Worm (Caenorhabditis elegans) whole organism, young adult: ENCODE data around the gene rrc-1.

Experiments used
- B0035.1 ChIP-seq: sonication (generic microtip); optimal IDR thresholded peaks from 2 replicates; lab custom pipeline; 2016; ENCODE audit warnings: missing genetic modification characterization, mild to moderate bottlenecking, missing compliant biosample characterization, missing genotype, missing genetic modification reagents
- B0261.1 ChIP-seq: sonication (generic microtip); optimal IDR thresholded peaks from 2 replicates; lab custom pipeline; 2016; ENCODE audit warnings: mild to moderate bottlenecking, missing genetic modification characterization, moderate library complexity, missing compliant biosample characterization
- C06A6.2 ChIP-seq: fragments of 200-800 bp; sonication (Bioruptor generic); conservative IDR thresholded peaks from 2 replicates; pipeline ENCODE4 v1.3.6; 2022; ENCODE audit warnings: missing genetic modification characterization, missing compliant biosample characterization
- C17E4.6 ChIP-seq: fragments of 200-800 bp; sonication (Bioruptor generic); IDR thresholded peaks from 2 replicates; pipeline ENCODE4 v1.3.6; 2022; ENCODE audit warnings: missing genetic modification reagents, missing genetic modification characterization, missing compliant biosample characterization
- F10E7.11 ChIP-seq: sonication (generic microtip); optimal IDR thresholded peaks from 2 replicates; lab custom pipeline; 2017; ENCODE audit warnings: mild to moderate bottlenecking, missing genetic modification characterization, moderate library complexity, missing compliant biosample characterization
- F23B12.7 ChIP-seq: sonication (generic microtip); optimal IDR thresholded peaks from 2 replicates; lab custom pipeline; 2017; ENCODE audit warnings: missing genetic modification characterization, mild to moderate bottlenecking, missing compliant biosample characterization, antibody characterized with exemption, moderate library complexity; ENCODE audit not compliant: insufficient read depth
- F49E8.2 ChIP-seq: sonication (generic microtip); optimal IDR thresholded peaks from 3 replicates; lab custom pipeline; 2017; ENCODE audit warnings: missing genetic modification characterization, mild to moderate bottlenecking, missing compliant biosample characterization, antibody characterized with exemption, moderate library complexity; ENCODE audit not compliant: insufficient read depth
- F52B5.7 ChIP-seq: sonication (generic microtip); optimal IDR thresholded peaks from 2 replicates; lab custom pipeline; 2016; ENCODE audit warnings: mild to moderate bottlenecking, missing genetic modification characterization, missing compliant biosample characterization
- T26A5.8 ChIP-seq: sonication (generic microtip); optimal IDR thresholded peaks from 2 replicates; lab custom pipeline; 2016; ENCODE audit warnings: missing genetic modification characterization, missing compliant biosample characterization
- Y56A3A.18 ChIP-seq: fragments of 200-800 bp; sonication (Bioruptor generic); IDR thresholded peaks from 2 replicates; pipeline ENCODE4 v1.3.6; 2022; ENCODE audit warnings: missing genetic modification reagents, missing genetic modification characterization, missing compliant biosample characterization
- Y67H2A.10 ChIP-seq: fragments of 200-800 bp; sonication (Bioruptor generic); conservative IDR thresholded peaks from 2 replicates; pipeline ENCODE4 v1.3.6; 2022; ENCODE audit warnings: missing genetic modification reagents, missing genetic modification characterization, missing compliant biosample characterization
- Y95B8A.8 ChIP-seq: fragments of 200-800 bp; sonication (Bioruptor generic); IDR thresholded peaks from 2 replicates; pipeline ENCODE4 v1.3.6; 2022; ENCODE audit warnings: missing genetic modification reagents, missing genetic modification characterization, missing compliant biosample characterization
- akir-1 ChIP-seq: fragments of 200-800 bp; sonication (Bioruptor generic); optimal IDR thresholded peaks from 2 replicates; lab custom pipeline; 2018; ENCODE audit warnings: mild to moderate bottlenecking, missing genetic modification characterization, moderate library complexity, missing compliant biosample characterization
- ama-1 ChIP-seq, 3 experiments: fragments of 150-350 bp in 1 of 3; sonication (generic microtip) in 2 of 3; optimal IDR thresholded peaks; 2 replicates each; lab custom pipeline; 2014 to 2018; ENCODE audit warnings: missing biosample characterization in 2 of 3, missing genetic modification characterization in 2 of 3, missing genetic modification reagents in 2 of 3
- atf-7 ChIP-seq: sonication (generic microtip); optimal IDR thresholded peaks from 2 replicates; lab custom pipeline; 2017; ENCODE audit warnings: mild to moderate bottlenecking, missing genetic modification characterization, missing compliant biosample characterization
- attf-5 ChIP-seq: fragments of 200-800 bp; sonication (Bioruptor generic); optimal IDR thresholded peaks from 2 replicates; lab custom pipeline; 2018; ENCODE audit warnings: mild to moderate bottlenecking, missing genetic modification characterization, missing compliant biosample characterization
- bed-1 ChIP-seq: fragments of 200-800 bp; sonication (Bioruptor generic); IDR thresholded peaks from 2 replicates; pipeline ENCODE4 v1.3.6; 2022; ENCODE audit warnings: missing genetic modification reagents, missing genetic modification characterization, missing compliant biosample characterization
- ccch-3 ChIP-seq: fragments of 200-800 bp; sonication (Bioruptor generic); optimal IDR thresholded peaks from 2 replicates; lab custom pipeline; 2018; ENCODE audit warnings: mild to moderate bottlenecking, missing genetic modification characterization, missing compliant biosample characterization
- cebp-1 ChIP-seq, 2 experiments: fragments of 200-800 bp in 1 of 2; sonication (Bioruptor generic) in 1 of 2; sonication (generic microtip) in 1 of 2; IDR thresholded peaks in 1 of 2; optimal IDR thresholded peaks in 1 of 2; 2 replicates each; pipeline versions ENCODE4 v1.3.6 to Lab custom; 2017 to 2022; ENCODE audit warnings: missing compliant biosample characterization in 2 of 2, missing genetic modification characterization in 2 of 2, mild to moderate bottlenecking in 1 of 2, missing genetic modification reagents in 1 of 2, moderate library complexity in 1 of 2
- ceh-27 ChIP-seq: fragments of 200-800 bp; sonication (Bioruptor generic); optimal IDR thresholded peaks from 2 replicates; lab custom pipeline; 2018; ENCODE audit warnings: mild to moderate bottlenecking, missing genetic modification characterization, moderate library complexity, missing compliant biosample characterization
- chd-7 ChIP-seq: sonication (generic microtip); optimal IDR thresholded peaks from 2 replicates; lab custom pipeline; 2016; ENCODE audit warnings: mild to moderate bottlenecking, missing genetic modification characterization, moderate library complexity, missing compliant biosample characterization
- die-1 ChIP-seq: sonication (generic microtip); optimal IDR thresholded peaks from 2 replicates; lab custom pipeline; 2016; ENCODE audit warnings: missing genotype, mild to moderate bottlenecking, missing genetic modification characterization, missing compliant biosample characterization
- efl-1 ChIP-seq: fragments of 150-350 bp; optimal IDR thresholded peaks from 2 replicates; lab custom pipeline; 2014; ENCODE audit warnings: missing biosample characterization, missing genetic modification reagents, missing genetic modification characterization
- egl-18 ChIP-seq: fragments of 200-800 bp; sonication (Bioruptor generic); IDR thresholded peaks from 2 replicates; pipeline ENCODE4 v1.3.6; 2022; ENCODE audit warnings: missing genetic modification reagents, missing genetic modification characterization, missing compliant biosample characterization
- ekl-4 ChIP-seq: fragments of 200-800 bp; sonication (Bioruptor generic); IDR thresholded peaks from 2 replicates; pipeline ENCODE4 v1.3.6; 2022; ENCODE audit warnings: missing genetic modification reagents, missing genetic modification characterization, missing compliant biosample characterization
- ets-4 ChIP-seq: fragments of 200-800 bp; sonication (Bioruptor generic); optimal IDR thresholded peaks from 2 replicates; lab custom pipeline; 2018; ENCODE audit warnings: mild to moderate bottlenecking, missing genetic modification characterization, missing compliant biosample characterization
- hlh-12 ChIP-seq: sonication (generic microtip); optimal IDR thresholded peaks from 2 replicates; lab custom pipeline; 2016; ENCODE audit warnings: missing genetic modification characterization, missing compliant biosample characterization
- hmg-1.2 ChIP-seq: fragments of 200-800 bp; sonication (Bioruptor generic); IDR thresholded peaks from 2 replicates; pipeline ENCODE4 v1.3.6; 2022; ENCODE audit warnings: missing genetic modification reagents, missing genetic modification characterization, missing compliant biosample characterization
- hmg-20 ChIP-seq: fragments of 200-800 bp; sonication (Bioruptor generic); IDR thresholded peaks from 2 replicates; pipeline ENCODE4 v1.3.6; 2022; ENCODE audit warnings: missing genetic modification reagents, missing genetic modification characterization, missing compliant biosample characterization
- hsf-1 ChIP-seq: fragments of 200-800 bp; sonication (Bioruptor generic); IDR thresholded peaks from 2 replicates; pipeline ENCODE4 v1.3.6; 2022; ENCODE audit warnings: missing genetic modification reagents, missing genetic modification characterization, missing compliant biosample characterization
- madf-6 ChIP-seq: fragments of 200-800 bp; sonication (Bioruptor generic); IDR thresholded peaks from 2 replicates; pipeline ENCODE4 v1.3.6; 2022; ENCODE audit warnings: missing genetic modification reagents, missing genetic modification characterization, missing compliant biosample characterization
- madf-8 ChIP-seq: fragments of 200-800 bp; sonication (Bioruptor generic); conservative IDR thresholded peaks from 2 replicates; pipeline ENCODE4 v1.3.6; 2022; ENCODE audit warnings: missing genetic modification reagents, missing genetic modification characterization, missing compliant biosample characterization
- mcd-1 ChIP-seq: fragments of 200-800 bp; sonication (Bioruptor generic); IDR thresholded peaks from 2 replicates; pipeline ENCODE4 v1.3.6; 2022; ENCODE audit warnings: missing genetic modification reagents, missing genetic modification characterization, missing compliant biosample characterization
- mes-4 ChIP-seq: sonication (generic microtip); optimal IDR thresholded peaks from 2 replicates; lab custom pipeline; 2016; ENCODE audit warnings: missing genotype, missing genetic modification characterization, missing compliant biosample characterization
- nhr-80 ChIP-seq: sonication (generic microtip); optimal IDR thresholded peaks from 2 replicates; lab custom pipeline; 2016; ENCODE audit warnings: missing genetic modification characterization, missing compliant biosample characterization
- nhr-90 ChIP-seq: sonication (generic microtip); optimal IDR thresholded peaks from 2 replicates; lab custom pipeline; 2016; ENCODE audit warnings: missing genotype, mild to moderate bottlenecking, missing genetic modification characterization, missing compliant biosample characterization
- pha-4 ChIP-seq: fragments of 150-350 bp; sonication (generic microtip); optimal IDR thresholded peaks from 2 replicates; lab custom pipeline; 2014; ENCODE audit warnings: missing biosample characterization, missing genetic modification reagents, missing genetic modification characterization
- rcor-1 ChIP-seq: fragments of 200-800 bp; sonication (Bioruptor generic); IDR thresholded peaks from 2 replicates; pipeline ENCODE4 v1.3.6; 2022; ENCODE audit warnings: missing genetic modification reagents, missing genetic modification characterization, missing compliant biosample characterization
- sea-2 ChIP-seq: fragments of 200-800 bp; sonication (Bioruptor generic); IDR thresholded peaks from 2 replicates; pipeline ENCODE4 v1.3.6; 2022; ENCODE audit warnings: missing genetic modification characterization, missing compliant biosample characterization
- snpc-4 ChIP-seq, 5 experiments: fragments of 150-350 bp in 1 of 5; sonication (generic microtip) in 4 of 5; optimal IDR thresholded peaks; 2 replicates each; lab custom pipeline; 2014 to 2018; ENCODE audit warnings: missing genetic modification characterization in 5 of 5, missing biosample characterization in 3 of 5, antibody characterized with exemption in 2 of 5, mild to moderate bottlenecking in 2 of 5, missing compliant biosample characterization in 2 of 5, missing genotype in 2 of 5, moderate library complexity in 2 of 5, missing genetic modification reagents in 1 of 5
- xnd-1 ChIP-seq: sonication (generic microtip); optimal IDR thresholded peaks from 2 replicates; lab custom pipeline; 2016; ENCODE audit warnings: missing genotype, missing genetic modification reagents, missing genetic modification characterization, missing compliant biosample characterization
- ztf-18 ChIP-seq: sonication (generic microtip); optimal IDR thresholded peaks from 2 replicates; lab custom pipeline; 2016; ENCODE audit warnings: missing genotype, mild to moderate bottlenecking, missing genetic modification characterization, missing compliant biosample characterization

rrc-1 gene

ce11 chrX:9845916-9846315, 14.8 kb upstream of the rrc-1 start:
- TF ChIP-seq hsf-1 (no peak), C17E4.6 (GFP tag; lab: Robert Waterston, UW) (no peak), sea-2 (GFP tag; lab: Robert Waterston, UW) (no peak), ets-4 (GFP tag; lab: Kevin White, UChicago) (no peak)
- TF ChIP-seq, all 124 proteins: peak for 0

- TF ChIP-seq atf-7 (tag; lab: Kevin White, UChicago) (no peak), xnd-1 (tag; lab: Kevin White, UChicago) (no peak), C06A6.2 (GFP tag; lab: Robert Waterston, UW) (no peak), T26A5.8 (tag; lab: Kevin White, UChicago) (no peak), Y95B8A.8 (GFP tag; lab: Robert Waterston, UW) (no peak)
These were observed 12.5 kb upstream of the rrc-1 start for ce11 chrX:9843568-9843967.

- no peak for TF ChIP-seq cebp-1 (GFP tag; IDR thresholded peaks at IDR 0.05; lab: Robert Waterston, UW)
- TF ChIP-seq cebp-1 (tag; optimal IDR thresholded peaks at IDR 0.05; lab: Kevin White, UChicago): no peak
- no peak for TF ChIP-seq madf-8 (GFP tag; lab: Robert Waterston, UW)
- no peak for TF ChIP-seq F52B5.7 (tag; lab: Kevin White, UChicago)
- TF ChIP-seq rcor-1: no peak
- TF ChIP-seq egl-18 (GFP tag; lab: Robert Waterston, UW): no peak
- TF ChIP-seq hlh-12 (tag; lab: Kevin White, UChicago): no peak
- TF ChIP-seq ztf-18: no peak
- no peak for TF ChIP-seq ekl-4
- no peak for TF ChIP-seq Y56A3A.18 (GFP tag; lab: Robert Waterston, UW)
- TF ChIP-seq hmg-20 (GFP tag; lab: Robert Waterston, UW): no peak
- no peak for TF ChIP-seq efl-1
- no peak for TF ChIP-seq chd-7
- no peak for TF ChIP-seq pha-4
- no peak for TF ChIP-seq ama-1 (optimal IDR thresholded peaks at IDR 0.05; lab: Kevin White, UChicago)
- no peak for TF ChIP-seq ama-1 (GFP tag; optimal IDR thresholded peaks at IDR 0.05; lab: Kevin White, UChicago)
- TF ChIP-seq akir-1 (GFP tag; lab: Kevin White, UChicago): no peak
- no peak for TF ChIP-seq mes-4 (tag; lab: Kevin White, UChicago)
- no peak for TF ChIP-seq die-1 (tag; lab: Kevin White, UChicago)
These were observed 11.0 kb upstream of the rrc-1 start for ce11 chrX:9842102-9842501.

- TF ChIP-seq ccch-3 (GFP tag; lab: Kevin White, UChicago) (no peak), madf-6 (GFP tag; lab: Robert Waterston, UW) (no peak), C17E4.6 (GFP tag; lab: Robert Waterston, UW) (no peak), Y67H2A.10 (no peak), nhr-90 (tag; lab: Kevin White, UChicago) (no peak), bed-1 (GFP tag; lab: Robert Waterston, UW) (no peak)
These were observed 9.8 kb upstream of the rrc-1 start for ce11 chrX:9840864-9841263.

- TF ChIP-seq nhr-80 (peak; percentile 72), hmg-1.2 (GFP tag; lab: Robert Waterston, UW) (peak; percentile 36; the same call in 1 of the 2 replicates), B0035.1 (tag; lab: Kevin White, UChicago) (no peak), B0261.1 (tag; lab: Kevin White, UChicago) (no peak), ceh-27 (GFP tag; lab: Kevin White, UChicago) (peak; percentile 37), mcd-1 (GFP tag; lab: Robert Waterston, UW) (peak; percentile 88), snpc-4 (GFP tag; optimal IDR thresholded peaks at IDR 0.05; lab: Kevin White, UChicago) (no peak), snpc-4 (tag; optimal IDR thresholded peaks at IDR 0.05; lab: Kevin White, UChicago) (peak in 1 of 4 experiments; percentile 21), attf-5 (peak; percentile 69), sea-2 (GFP tag; lab: Robert Waterston, UW) (no peak), F49E8.2 (no peak), F10E7.11 (no peak), F23B12.7 (tag; lab: Kevin White, UChicago) (peak; percentile 17), cebp-1 (GFP tag; IDR thresholded peaks at IDR 0.05; lab: Robert Waterston, UW) (peak; percentile 74), cebp-1 (tag; optimal IDR thresholded peaks at IDR 0.05; lab: Kevin White, UChicago) (peak; percentile 90)
These were observed 7.0 kb upstream of the rrc-1 start, which contains the start of gene ipla-2 for ce11 chrX:9837989-9838541. TSS of gene ipla-2 (minus strand) at chrX:9838039.
